Worm (Caenorhabditis elegans) whole organism, L2 larva: Measurements from ENCODE around the gene T06D8.9.

ENCODE experiments used
- C34F6.9 ChIP-seq: fragments of 150-350 bp; optimal IDR thresholded peaks from 2 replicates; lab custom pipeline; 2014; ENCODE audit warnings: missing biosample characterization, missing genetic modification characterization
- Y55F3AM.14 ChIP-seq: fragments of 200-800 bp; sonication (Bioruptor generic); optimal IDR thresholded peaks from 2 replicates; lab custom pipeline; 2018; ENCODE audit warnings: mild to moderate bottlenecking, missing genetic modification characterization, missing compliant biosample characterization
- alr-1 ChIP-seq: fragments of 150-350 bp; optimal IDR thresholded peaks from 2 replicates; lab custom pipeline; 2014; ENCODE audit warnings: missing biosample characterization, missing genetic modification characterization
- aly-2 ChIP-seq: fragments of 150-350 bp; optimal IDR thresholded peaks from 2 replicates; lab custom pipeline; 2014; ENCODE audit warnings: missing biosample characterization, missing genetic modification characterization
- ama-1 ChIP-seq: fragments of 150-350 bp; optimal IDR thresholded peaks from 2 replicates; lab custom pipeline; 2018; ENCODE audit warnings: inconsistent platforms
- ceh-16 ChIP-seq: fragments of 150-350 bp; optimal IDR thresholded peaks from 2 replicates; lab custom pipeline; 2014; ENCODE audit warnings: missing biosample characterization, missing genetic modification characterization
- ceh-82 ChIP-seq: fragments of 150-350 bp; optimal IDR thresholded peaks from 2 replicates; lab custom pipeline; 2014; ENCODE audit warnings: missing biosample characterization, missing genetic modification characterization
- crh-2 ChIP-seq: sonication (generic microtip); optimal IDR thresholded peaks from 2 replicates; lab custom pipeline; 2017; ENCODE audit warnings: missing biosample characterization, missing genetic modification characterization
- elt-3 ChIP-seq: sonication (generic microtip); optimal IDR thresholded peaks from 2 replicates; lab custom pipeline; 2017; ENCODE audit warnings: missing biosample characterization, missing genetic modification characterization
- fos-1 ChIP-seq: fragments of 150-350 bp; optimal IDR thresholded peaks from 2 replicates; lab custom pipeline; 2014; ENCODE audit warnings: missing biosample characterization, missing genetic modification characterization
- gmeb-1 ChIP-seq: fragments of 150-350 bp; optimal IDR thresholded peaks from 2 replicates; lab custom pipeline; 2014; ENCODE audit warnings: missing biosample characterization, missing genetic modification characterization
- lin-11 ChIP-seq: fragments of 150-350 bp; sonication (generic microtip); optimal IDR thresholded peaks from 2 replicates; lab custom pipeline; 2014; ENCODE audit warnings: missing biosample characterization, missing genetic modification characterization, inconsistent platforms, mixed read lengths
- lin-13 ChIP-seq: fragments of 150-350 bp; optimal IDR thresholded peaks from 2 replicates; lab custom pipeline; 2014; ENCODE audit warnings: missing biosample characterization, missing genetic modification reagents, missing genetic modification characterization
- lin-39 ChIP-seq: fragments of 150-350 bp; optimal IDR thresholded peaks from 2 replicates; lab custom pipeline; 2014; ENCODE audit warnings: missing biosample characterization, missing genetic modification reagents, missing genetic modification characterization
- lsy-2 ChIP-seq, 2 experiments: fragments of 150-350 bp in 1 of 2; sonication (generic microtip) in 1 of 2; optimal IDR thresholded peaks; 2 replicates each; lab custom pipeline; 2014 to 2017; ENCODE audit warnings: missing biosample characterization in 2 of 2, missing genetic modification characterization in 2 of 2
- mdl-1 ChIP-seq, 2 experiments: fragments of 150-350 bp in 1 of 2; sonication (generic microtip) in 1 of 2; optimal IDR thresholded peaks; 2 replicates each; lab custom pipeline; 2017; ENCODE audit warnings: missing biosample characterization in 2 of 2, missing genetic modification characterization in 2 of 2
- nhr-10 ChIP-seq: sonication (generic microtip); optimal IDR thresholded peaks from 2 replicates; lab custom pipeline; 2017; ENCODE audit warnings: missing biosample characterization, missing genetic modification characterization
- nhr-129 ChIP-seq: fragments of 150-350 bp; optimal IDR thresholded peaks from 2 replicates; lab custom pipeline; 2014; ENCODE audit warnings: missing biosample characterization, missing genetic modification characterization
- nhr-21 ChIP-seq: fragments of 150-350 bp; optimal IDR thresholded peaks from 2 replicates; lab custom pipeline; 2014; ENCODE audit warnings: missing biosample characterization, missing genetic modification characterization
- nhr-237 ChIP-seq: fragments of 150-350 bp; optimal IDR thresholded peaks from 2 replicates; lab custom pipeline; 2014; ENCODE audit warnings: missing biosample characterization, missing genetic modification characterization
- nhr-25 ChIP-seq: fragments of 150-350 bp; sonication (generic microtip); optimal IDR thresholded peaks from 3 replicates; lab custom pipeline; 2014; ENCODE audit warnings: missing biosample characterization, missing genetic modification characterization
- sem-4 ChIP-seq: fragments of 150-350 bp; optimal IDR thresholded peaks from 2 replicates; lab custom pipeline; 2014; ENCODE audit warnings: missing biosample characterization, missing genetic modification reagents, missing genetic modification characterization
- skn-1 ChIP-seq: sonication (generic microtip); optimal IDR thresholded peaks from 2 replicates; lab custom pipeline; 2017; ENCODE audit warnings: missing biosample characterization, missing genetic modification characterization
- sma-3 ChIP-seq: sonication (generic microtip); optimal IDR thresholded peaks from 2 replicates; lab custom pipeline; 2016; ENCODE audit warnings: missing genetic modification reagents, missing genetic modification characterization, missing compliant biosample characterization
- sma-9 ChIP-seq, 2 experiments: fragments of 150-350 bp in 1 of 2; sonication (generic microtip) in 1 of 2; optimal IDR thresholded peaks; 2 replicates each; lab custom pipeline; 2014 to 2016; ENCODE audit warnings: missing genetic modification characterization in 2 of 2, mild to moderate bottlenecking in 1 of 2, missing biosample characterization in 1 of 2, missing compliant biosample characterization in 1 of 2, missing genetic modification reagents in 1 of 2, moderate library complexity in 1 of 2
- snpc-4 ChIP-seq: fragments of 150-350 bp; optimal IDR thresholded peaks from 2 replicates; lab custom pipeline; 2014; ENCODE audit warnings: missing biosample characterization, missing genetic modification characterization
- unc-39 ChIP-seq: fragments of 150-350 bp; optimal IDR thresholded peaks from 2 replicates; lab custom pipeline; 2014; ENCODE audit warnings: missing biosample characterization, missing genetic modification characterization
- unc-55 ChIP-seq: fragments of 150-350 bp; sonication (generic microtip); optimal IDR thresholded peaks from 3 replicates; lab custom pipeline; 2014; ENCODE audit warnings: missing biosample characterization, missing genetic modification reagents, missing genetic modification characterization
- unc-62 ChIP-seq: fragments of 150-350 bp; optimal IDR thresholded peaks from 2 replicates; lab custom pipeline; 2014; ENCODE audit warnings: missing biosample characterization, missing genetic modification reagents, missing genetic modification characterization
- ztf-1 ChIP-seq: fragments of 200-800 bp; sonication (Bioruptor generic); conservative IDR thresholded peaks from 2 replicates; pipeline ENCODE4 v1.3.6; 2022; ENCODE audit warnings: missing genetic modification characterization, missing compliant biosample characterization
- ztf-4 ChIP-seq: fragments of 150-350 bp; optimal IDR thresholded peaks from 2 replicates; lab custom pipeline; 2014; ENCODE audit warnings: missing biosample characterization, missing genetic modification characterization

The T06D8.9 gene

ce11 chrII:11279971-11280370 is 40.6 kb downstream of the T06D8.9 start:
- TF ChIP-seq lin-13 (no peak), lin-39 (tag; lab: Kevin White, UChicago) (no peak), lsy-2 (tag; optimal IDR thresholded peaks at IDR 0.05; lab: Kevin White, UChicago) (peak in 1 of 2 experiments; percentile 36)

DNA sequence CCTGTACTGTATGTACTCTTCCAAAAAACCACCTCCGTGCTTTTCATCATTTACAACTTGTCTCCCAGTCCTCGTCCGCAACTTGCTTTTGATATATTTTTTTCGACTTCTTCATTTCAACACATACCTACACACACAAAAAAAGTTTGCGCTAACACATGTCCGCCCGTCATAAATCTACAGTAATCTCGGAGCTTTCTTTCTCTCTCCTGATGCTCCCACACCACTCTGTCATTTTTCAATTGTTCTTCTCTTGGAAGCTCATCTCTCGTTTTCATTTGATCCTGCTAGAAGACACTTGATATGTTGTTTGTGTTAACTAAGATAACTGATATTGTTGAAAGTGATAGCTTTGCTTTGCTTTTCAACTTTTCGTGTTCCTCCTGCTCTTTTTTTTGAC is 41.8 kb downstream of the T06D8.9 start:
- TF ChIP-seq snpc-4 (no peak), nhr-237 (tag; lab: Kevin White, UChicago) (no peak), nhr-129 (tag; lab: Kevin White, UChicago) (peak; percentile 1), unc-62 (GFP tag; lab: Kevin White, UChicago) (no peak), ztf-1 (GFP tag; lab: Robert Waterston, UW) (no peak), lin-11 (tag; lab: Kevin White, UChicago) (no peak), lsy-2 (tag; optimal IDR thresholded peaks at IDR 0.05; lab: Kevin White, UChicago) (peak in 1 of 2 experiments; percentile 66), Y55F3AM.14 (GFP tag; lab: Kevin White, UChicago) (no peak), mdl-1 (tag; optimal IDR thresholded peaks at IDR 0.05; lab: Kevin White, UChicago) (no peak)
- TF ChIP-seq, all 48 proteins: peak for 2

DNA sequence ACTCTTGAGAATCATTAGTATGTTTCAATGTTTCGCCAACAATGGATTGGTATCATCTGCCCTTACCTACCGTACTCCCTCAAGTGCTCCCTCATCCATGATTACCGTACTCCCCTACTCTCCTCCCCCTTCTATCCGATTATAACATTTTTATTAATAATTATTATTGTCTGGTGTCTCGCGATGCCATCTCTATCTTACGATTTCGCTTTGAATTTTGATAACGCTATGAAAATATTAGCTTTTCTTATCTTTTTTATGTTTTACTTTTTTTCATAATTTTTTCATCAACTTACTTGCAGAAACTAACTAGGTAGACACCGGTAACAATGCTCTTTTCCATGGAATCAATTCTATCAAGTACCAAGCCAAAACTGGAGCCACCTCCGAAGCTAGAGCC is 42.3 kb downstream of the T06D8.9 start, which contains the start of gene unc-130:
Gene unc-130 (plus strand): TSS at position 301 of the 400 bp plus-strand sequence.
- no peak for TF ChIP-seq unc-55 (GFP tag; lab: Kevin White, UChicago)
- no peak for TF ChIP-seq Y55F3AM.14 (GFP tag; lab: Kevin White, UChicago)
- no peak for TF ChIP-seq ceh-16
- TF ChIP-seq fos-1 (tag; lab: Kevin White, UChicago), result peak; percentile 5
- no peak for TF ChIP-seq alr-1
- TF ChIP-seq, all 48 proteins: peak for 1

DNA sequence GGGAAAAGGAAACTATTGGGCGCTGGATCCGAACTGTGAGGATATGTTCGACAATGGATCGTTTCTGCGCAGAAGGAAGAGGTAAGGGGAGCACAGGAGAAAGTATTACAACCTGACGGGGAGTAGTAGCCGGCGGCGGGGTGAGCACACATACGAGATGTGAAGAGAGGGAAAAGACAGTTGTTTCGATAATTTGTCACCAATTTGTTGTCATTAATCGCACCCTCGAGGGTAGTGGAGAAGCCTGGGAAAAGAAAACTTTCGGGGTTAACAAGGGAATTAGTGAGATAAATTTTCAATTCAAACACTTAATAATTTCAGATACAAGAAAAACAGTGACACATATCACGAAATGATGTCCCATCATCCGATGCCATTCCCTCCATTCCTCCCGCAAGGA is 43.6 kb downstream of the T06D8.9 start:
- TF ChIP-seq ztf-4 (tag; lab: Kevin White, UChicago) (no peak), sma-3 (GFP tag; lab: Kevin White, UChicago) (no peak), ceh-82 (tag; lab: Kevin White, UChicago) (no peak), mdl-1 (tag; optimal IDR thresholded peaks at IDR 0.05; lab: Kevin White, UChicago) (no peak), C34F6.9 (tag; lab: Kevin White, UChicago) (no peak), Y55F3AM.14 (GFP tag; lab: Kevin White, UChicago) (no peak), gmeb-1 (tag; lab: Kevin White, UChicago) (no peak), nhr-10 (tag; lab: Kevin White, UChicago) (no peak), nhr-129 (tag; lab: Kevin White, UChicago) (no peak)

- TF ChIP-seq lin-13, result no peak
- peak; percentile 46 for TF ChIP-seq fos-1 (tag; lab: Kevin White, UChicago)
- TF ChIP-seq, all 48 proteins: peak for 1
Measured at ce11 chrII:11283803-11284202, 44.4 kb downstream of the T06D8.9 start.

DNA sequence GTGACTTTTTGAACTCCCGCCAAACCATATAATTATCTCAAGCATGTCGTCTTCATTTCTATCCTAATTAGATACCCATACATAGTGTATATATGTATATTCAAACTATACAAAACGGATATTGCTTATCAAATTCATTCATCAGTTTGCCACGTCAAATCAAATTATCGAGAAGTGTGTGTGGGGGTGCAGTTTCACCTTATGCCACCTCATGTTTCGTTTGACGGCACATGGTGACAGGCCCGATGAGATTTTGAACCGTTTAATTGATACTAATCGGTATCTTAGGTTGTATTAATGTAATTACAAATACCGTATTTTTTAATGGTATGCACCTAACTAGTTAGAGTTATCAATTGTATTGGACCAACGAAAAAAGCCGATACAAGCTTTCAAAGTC is 45.3 kb downstream of the T06D8.9 start:
- TF ChIP-seq ceh-16 (no peak), mdl-1 (tag; optimal IDR thresholded peaks at IDR 0.05; lab: Kevin White, UChicago) (no peak), unc-39 (no peak), snpc-4 (no peak), sem-4 (tag; lab: Kevin White, UChicago) (no peak), aly-2 (tag; lab: Kevin White, UChicago) (no peak), ama-1 (lab: Kevin White, UChicago) (no peak), crh-2 (tag; lab: Kevin White, UChicago) (no peak), skn-1 (tag; lab: Kevin White, UChicago) (no peak), nhr-21 (no peak), elt-3 (tag; lab: Kevin White, UChicago) (no peak), nhr-237 (tag; lab: Kevin White, UChicago) (no peak), ztf-4 (tag; lab: Kevin White, UChicago) (no peak), lin-39 (tag; lab: Kevin White, UChicago) (no peak), nhr-25 (no peak), sma-9 (GFP tag; optimal IDR thresholded peaks at IDR 0.05; lab: Kevin White, UChicago) (no peak), sma-9 (tag; optimal IDR thresholded peaks at IDR 0.05; lab: Kevin White, UChicago) (no peak), Y55F3AM.14 (GFP tag; lab: Kevin White, UChicago) (no peak)
